Worm (Caenorhabditis elegans) whole organism, young adult: ENCODE results near the gene fbxa-89.
A peak's percentile ranks its signal among the peaks of the same experiment; 100 is the strongest.

ENCODE experiments used
- D2030.7 ChIP-seq: fragments of 200-800 bp; sonication (Bioruptor generic); IDR thresholded peaks from 2 replicates; pipeline ENCODE4 v1.3.6; 2022; ENCODE audit warnings: missing genetic modification reagents, missing genetic modification characterization, missing compliant biosample characterization
- F37B4.10 ChIP-seq: fragments of 200-800 bp; sonication (Bioruptor generic); IDR thresholded peaks from 2 replicates; pipeline ENCODE4 v1.3.6; 2022; ENCODE audit warnings: missing genetic modification characterization, missing compliant biosample characterization
- F39B2.1 ChIP-seq: fragments of 200-800 bp; sonication (Bioruptor generic); IDR thresholded peaks from 2 replicates; pipeline ENCODE4 v1.3.6; 2022; ENCODE audit warnings: missing genetic modification reagents, missing genetic modification characterization, missing compliant biosample characterization
- F49E8.2 ChIP-seq: sonication (generic microtip); optimal IDR thresholded peaks from 3 replicates; lab custom pipeline; 2017; ENCODE audit warnings: missing genetic modification characterization, mild to moderate bottlenecking, missing compliant biosample characterization, antibody characterized with exemption, moderate library complexity; ENCODE audit not compliant: insufficient read depth
- F52B5.7 ChIP-seq: sonication (generic microtip); optimal IDR thresholded peaks from 2 replicates; lab custom pipeline; 2016; ENCODE audit warnings: mild to moderate bottlenecking, missing genetic modification characterization, missing compliant biosample characterization
- F57A8.1 ChIP-seq: fragments of 200-800 bp; sonication (Bioruptor generic); optimal IDR thresholded peaks from 2 replicates; lab custom pipeline; 2018; ENCODE audit warnings: mild to moderate bottlenecking, missing genetic modification characterization, moderate library complexity, missing compliant biosample characterization
- K12H6.12 ChIP-seq: fragments of 200-800 bp; sonication (Bioruptor generic); optimal IDR thresholded peaks from 2 replicates; lab custom pipeline; 2018; ENCODE audit warnings: mild to moderate bottlenecking, missing genetic modification characterization, missing compliant biosample characterization
- Y53G8AR.9 ChIP-seq: fragments of 200-800 bp; sonication (Bioruptor generic); conservative IDR thresholded peaks from 2 replicates; pipeline ENCODE4 v1.3.6; 2022; ENCODE audit warnings: missing genetic modification reagents, missing genetic modification characterization, missing compliant biosample characterization
- aptf-3 ChIP-seq: fragments of 200-800 bp; sonication (Bioruptor generic); IDR thresholded peaks from 2 replicates; pipeline ENCODE4 v1.3.6; 2022; ENCODE audit warnings: missing genetic modification characterization, missing compliant biosample characterization
- attf-3 ChIP-seq: fragments of 200-800 bp; sonication (Bioruptor generic); conservative IDR thresholded peaks from 2 replicates; pipeline ENCODE4 v1.3.6; 2022; ENCODE audit warnings: missing genetic modification reagents, missing genetic modification characterization, missing compliant biosample characterization
- bed-1 ChIP-seq: fragments of 200-800 bp; sonication (Bioruptor generic); IDR thresholded peaks from 2 replicates; pipeline ENCODE4 v1.3.6; 2022; ENCODE audit warnings: missing genetic modification reagents, missing genetic modification characterization, missing compliant biosample characterization
- cebp-1 ChIP-seq, 2 experiments: fragments of 200-800 bp in 1 of 2; sonication (Bioruptor generic) in 1 of 2; sonication (generic microtip) in 1 of 2; IDR thresholded peaks in 1 of 2; optimal IDR thresholded peaks in 1 of 2; 2 replicates each; pipeline versions ENCODE4 v1.3.6 to Lab custom; 2017 to 2022; ENCODE audit warnings: missing compliant biosample characterization in 2 of 2, missing genetic modification characterization in 2 of 2, mild to moderate bottlenecking in 1 of 2, missing genetic modification reagents in 1 of 2, moderate library complexity in 1 of 2
- ceh-100 ChIP-seq: fragments of 200-800 bp; sonication (Bioruptor generic); IDR thresholded peaks from 2 replicates; pipeline ENCODE4 v1.3.6; 2022; ENCODE audit warnings: missing genetic modification reagents, missing genetic modification characterization, missing compliant biosample characterization
- ceh-27 ChIP-seq: fragments of 200-800 bp; sonication (Bioruptor generic); optimal IDR thresholded peaks from 2 replicates; lab custom pipeline; 2018; ENCODE audit warnings: mild to moderate bottlenecking, missing genetic modification characterization, moderate library complexity, missing compliant biosample characterization
- ceh-91 ChIP-seq: fragments of 200-800 bp; sonication (Bioruptor generic); IDR thresholded peaks from 2 replicates; pipeline ENCODE4 v1.3.6; 2022; ENCODE audit warnings: missing genetic modification reagents, missing genetic modification characterization, missing compliant biosample characterization
- dox-1 ChIP-seq: fragments of 200-800 bp; sonication (Bioruptor generic); IDR thresholded peaks from 2 replicates; pipeline ENCODE4 v1.3.6; 2022; ENCODE audit warnings: missing genetic modification reagents, missing genetic modification characterization, missing compliant biosample characterization
- dpff-1 ChIP-seq: sonication (generic microtip); optimal IDR thresholded peaks from 2 replicates; lab custom pipeline; 2017; ENCODE audit warnings: mild to moderate bottlenecking, missing genetic modification characterization, missing compliant biosample characterization
- ets-4 ChIP-seq: fragments of 200-800 bp; sonication (Bioruptor generic); optimal IDR thresholded peaks from 2 replicates; lab custom pipeline; 2018; ENCODE audit warnings: mild to moderate bottlenecking, missing genetic modification characterization, missing compliant biosample characterization
- fkh-3 ChIP-seq: sonication (generic microtip); optimal IDR thresholded peaks from 2 replicates; lab custom pipeline; 2016; ENCODE audit warnings: mild to moderate bottlenecking, missing genetic modification characterization, missing compliant biosample characterization
- him-1 ChIP-seq: sonication (generic microtip); optimal IDR thresholded peaks from 2 replicates; lab custom pipeline; 2016; ENCODE audit warnings: missing genotype, missing genetic modification reagents, missing genetic modification characterization, missing compliant biosample characterization
- hmg-1.2 ChIP-seq: fragments of 200-800 bp; sonication (Bioruptor generic); IDR thresholded peaks from 2 replicates; pipeline ENCODE4 v1.3.6; 2022; ENCODE audit warnings: missing genetic modification reagents, missing genetic modification characterization, missing compliant biosample characterization
- hmg-20 ChIP-seq: fragments of 200-800 bp; sonication (Bioruptor generic); IDR thresholded peaks from 2 replicates; pipeline ENCODE4 v1.3.6; 2022; ENCODE audit warnings: missing genetic modification reagents, missing genetic modification characterization, missing compliant biosample characterization
- lin-35 ChIP-seq, 3 experiments: fragments of 150-350 bp in 2 of 3; sonication (generic microtip) in 1 of 3; optimal IDR thresholded peaks; 2 replicates each; lab custom pipeline; 2014 to 2018; ENCODE audit warnings: missing biosample characterization in 3 of 3, missing genetic modification characterization in 3 of 3, missing genetic modification reagents in 3 of 3
- lsl-1 ChIP-seq: fragments of 200-800 bp; sonication (Bioruptor generic); optimal IDR thresholded peaks from 2 replicates; lab custom pipeline; 2018; ENCODE audit warnings: mild to moderate bottlenecking, missing genetic modification characterization, moderate library complexity, missing compliant biosample characterization
- madf-3 ChIP-seq: fragments of 200-800 bp; sonication (Bioruptor generic); IDR thresholded peaks from 2 replicates; pipeline ENCODE4 v1.3.6; 2022; ENCODE audit warnings: missing genetic modification reagents, missing genetic modification characterization, missing compliant biosample characterization
- mxl-1 ChIP-seq: sonication (generic microtip); optimal IDR thresholded peaks from 2 replicates; lab custom pipeline; 2016; ENCODE audit warnings: missing genetic modification characterization, missing compliant biosample characterization
- nfyb-1 ChIP-seq: fragments of 200-800 bp; sonication (Bioruptor generic); IDR thresholded peaks from 2 replicates; pipeline ENCODE4 v1.3.6; 2022; ENCODE audit warnings: missing genetic modification reagents, missing genetic modification characterization, missing compliant biosample characterization
- nhr-27 ChIP-seq: fragments of 200-800 bp; sonication (Bioruptor generic); optimal IDR thresholded peaks from 2 replicates; lab custom pipeline; 2018; ENCODE audit warnings: mild to moderate bottlenecking, missing genetic modification characterization, moderate library complexity, missing compliant biosample characterization
- pbrm-1 ChIP-seq: fragments of 200-800 bp; sonication (Bioruptor generic); IDR thresholded peaks from 2 replicates; pipeline ENCODE4 v1.3.6; 2022; ENCODE audit warnings: missing genetic modification reagents, missing genetic modification characterization, missing compliant biosample characterization
- rec-8 ChIP-seq, 2 experiments: sonication (generic microtip); optimal IDR thresholded peaks; 2 replicates each; lab custom pipeline; 2016; ENCODE audit warnings: mild to moderate bottlenecking in 2 of 2, missing genetic modification characterization in 2 of 2, missing genetic modification reagents in 2 of 2, missing genotype in 2 of 2, missing biosample characterization in 1 of 2, missing compliant biosample characterization in 1 of 2, moderate library complexity in 1 of 2
- sdz-38 ChIP-seq: sonication (generic microtip); optimal IDR thresholded peaks from 2 replicates; lab custom pipeline; 2016; ENCODE audit warnings: missing genotype, missing genetic modification characterization, missing compliant biosample characterization
- sea-2 ChIP-seq: fragments of 200-800 bp; sonication (Bioruptor generic); IDR thresholded peaks from 2 replicates; pipeline ENCODE4 v1.3.6; 2022; ENCODE audit warnings: missing genetic modification characterization, missing compliant biosample characterization
- snpc-3.4 ChIP-seq: sonication (generic microtip); optimal IDR thresholded peaks from 2 replicates; lab custom pipeline; 2017; ENCODE audit warnings: missing genetic modification characterization, mild to moderate bottlenecking, missing compliant biosample characterization, antibody characterized with exemption, moderate library complexity, missing genotype, missing genetic modification reagents
- tbp1 ChIP-seq: fragments of 200-800 bp; sonication (Bioruptor generic); optimal IDR thresholded peaks from 2 replicates; lab custom pipeline; 2018; ENCODE audit warnings: mild to moderate bottlenecking, missing genetic modification characterization, missing compliant biosample characterization
- tbx-9 ChIP-seq: sonication (generic microtip); optimal IDR thresholded peaks from 2 replicates; lab custom pipeline; 2016; ENCODE audit warnings: borderline replicate concordance, missing genetic modification characterization, inconsistent platforms, missing compliant biosample characterization
- tlf-1 ChIP-seq: fragments of 200-800 bp; sonication (Bioruptor generic); optimal IDR thresholded peaks from 2 replicates; lab custom pipeline; 2018; ENCODE audit warnings: mild to moderate bottlenecking, missing genetic modification characterization, missing compliant biosample characterization
- unc-62 ChIP-seq: fragments of 150-350 bp; optimal IDR thresholded peaks from 2 replicates; lab custom pipeline; 2014; ENCODE audit warnings: missing biosample characterization, missing genetic modification reagents, missing genetic modification characterization
- zfh-2 ChIP-seq: fragments of 200-800 bp; sonication (Bioruptor generic); conservative IDR thresholded peaks from 2 replicates; pipeline ENCODE4 v1.3.6; 2022; ENCODE audit warnings: missing genetic modification reagents, missing genetic modification characterization, missing compliant biosample characterization
- zim-3 ChIP-seq: sonication (generic microtip); optimal IDR thresholded peaks from 2 replicates; lab custom pipeline; 2017; ENCODE audit warnings: mild to moderate bottlenecking, missing genetic modification characterization, moderate library complexity, missing compliant biosample characterization
- ztf-22 ChIP-seq: fragments of 200-800 bp; sonication (Bioruptor generic); optimal IDR thresholded peaks from 2 replicates; lab custom pipeline; 2018; ENCODE audit warnings: mild to moderate bottlenecking, missing genetic modification characterization, moderate library complexity, missing compliant biosample characterization

Gene fbxa-89

ce11 chrIII:12259793-12260192 lies 23.8 kb downstream of the fbxa-89 start:
- TF ChIP-seq K12H6.12 (tag; lab: Kevin White, UChicago), result no peak
- TF ChIP-seq madf-3 (GFP tag; lab: Robert Waterston, UW), result 0 out of 2 replicates have a peak, but pooled peaks have one; percentile 45
- TF ChIP-seq F49E8.2, result no peak
- peak; percentile 78 for TF ChIP-seq zfh-2
- TF ChIP-seq cebp-1 (GFP tag; IDR thresholded peaks at IDR 0.05; lab: Robert Waterston, UW), result no peak
- no peak for TF ChIP-seq cebp-1 (tag; optimal IDR thresholded peaks at IDR 0.05; lab: Kevin White, UChicago)
- TF ChIP-seq, all 124 proteins: peak for 2

ce11 chrIII:12260413-12260812 lies 24.4 kb downstream of the fbxa-89 start:
- no peak for TF ChIP-seq nhr-27

- TF ChIP-seq lsl-1 (no peak), nfyb-1 (peak; percentile 41; the same call in 1 of the 2 replicates), lin-35 (GFP tag; optimal IDR thresholded peaks at IDR 0.05; lab: Kevin White, UChicago) (no peak), sdz-38 (tag; lab: Kevin White, UChicago) (no peak), aptf-3 (GFP tag; lab: Robert Waterston, UW) (no peak), F39B2.1 (GFP tag; lab: Robert Waterston, UW) (no peak), D2030.7 (GFP tag; lab: Robert Waterston, UW) (no peak)
Observed at ce11 chrIII:12269807-12270206, 33.8 kb downstream of the fbxa-89 start.

ce11 chrIII:12270391-12270790 lies 34.4 kb downstream of the fbxa-89 start:
- TF ChIP-seq tbx-9 (tag; lab: Kevin White, UChicago) (no peak), F52B5.7 (no peak), nfyb-1 (peak; percentile 30; the same call in 1 of the 2 replicates), hmg-1.2 (GFP tag; lab: Robert Waterston, UW) (no peak)

ce11 chrIII:12273598-12274090 lies 37.7 kb downstream of the fbxa-89 start, which contains the start of the genes Y75B8A.24 and Y75B8A.25:
Gene Y75B8A.24, minus strand, starts transcription at chrIII:12273752.
Gene Y75B8A.25, plus strand, starts transcription at chrIII:12274040.
- TF ChIP-seq nhr-27 (no peak), mxl-1 (tag; lab: Kevin White, UChicago) (no peak), hmg-20 (0 out of 2 replicates have a peak, but pooled peaks have one; percentile 28), pbrm-1 (GFP tag; lab: Robert Waterston, UW) (peak; percentile 71; the same call in 1 of the 2 replicates), F49E8.2 (peak; percentile 23), ceh-100 (GFP tag; lab: Robert Waterston, UW) (peak; percentile 42; the same call in 1 of the 2 replicates), F37B4.10 (GFP tag; lab: Robert Waterston, UW) (no peak), ets-4 (GFP tag; lab: Kevin White, UChicago) (no peak), rec-8 (tag; optimal IDR thresholded peaks at IDR 0.05; lab: Kevin White, UChicago) (no peak), unc-62 (GFP tag; lab: Kevin White, UChicago) (no peak), ceh-91 (peak; percentile 53), sea-2 (GFP tag; lab: Robert Waterston, UW) (no peak), him-1 (tag; lab: Kevin White, UChicago) (no peak), madf-3 (GFP tag; lab: Robert Waterston, UW) (0 out of 2 replicates have a peak, but pooled peaks have one; percentile 62), F57A8.1 (no peak), ztf-22 (GFP tag; lab: Kevin White, UChicago) (no peak), snpc-3.4 (tag; lab: Kevin White, UChicago) (peak; percentile 26), tlf-1 (GFP tag; lab: Kevin White, UChicago) (no peak), dox-1 (GFP tag; lab: Robert Waterston, UW) (peak; percentile 70), lin-35 (GFP tag; optimal IDR thresholded peaks at IDR 0.05; lab: Kevin White, UChicago) (peak in 1 of 3 experiments; percentile 79), bed-1 (no peak), zim-3 (no peak), Y53G8AR.9 (GFP tag; lab: Robert Waterston, UW) (0 out of 2 replicates have a peak, but pooled peaks have one; percentile 37), ceh-27 (GFP tag; lab: Kevin White, UChicago) (peak; percentile 38), attf-3 (GFP tag; lab: Robert Waterston, UW) (peak; percentile 22; the same call in 1 of the 2 replicates), fkh-3 (no peak), tbp1 (peak; percentile 39), dpff-1 (tag; lab: Kevin White, UChicago) (no peak)
